Fruit fly (Drosophila melanogaster) whole organism, embryonic: Measurements from ENCODE around the gene CG34106.
A peak's percentile ranks its signal among the peaks of the same experiment; 100 is the strongest.

Source experiments
- Ada2b ChIP-seq: fragments of 200-800 bp; sonication (Bioruptor generic); IDR thresholded peaks from 2 replicates; pipeline ENCODE4 v1.3.6; 2022; ENCODE audit warnings: missing biosample characterization, missing genetic modification characterization
- Bteb2 ChIP-seq: fragments of 200-800 bp; sonication (Bioruptor generic); optimal IDR thresholded peaks from 2 replicates; lab custom pipeline; 2016; ENCODE audit warnings: missing biosample characterization, missing genetic modification characterization
- CG10321 ChIP-seq: fragments of 200-800 bp; sonication (Bioruptor generic); IDR thresholded peaks from 2 replicates; pipeline ENCODE4 v1.3.6; 2022; ENCODE audit warnings: missing biosample characterization, missing genetic modification characterization
- CG10462 ChIP-seq: fragments of 200-800 bp; sonication (Bioruptor generic); optimal IDR thresholded peaks from 2 replicates; lab custom pipeline; 2016; ENCODE audit warnings: missing biosample characterization, missing genetic modification characterization
- CG11695 ChIP-seq: fragments of 200-800 bp; sonication (Bioruptor generic); IDR thresholded peaks from 3 replicates; pipeline ENCODE4 v1.3.6; 2022; ENCODE audit warnings: missing biosample characterization, missing genetic modification characterization
- CG16863 ChIP-seq: fragments of 200-800 bp; sonication (Bioruptor generic); optimal IDR thresholded peaks from 3 replicates; lab custom pipeline; 2016; ENCODE audit warnings: missing biosample characterization, missing genetic modification characterization
- CG17612 ChIP-seq: fragments of 200-800 bp; sonication (Bioruptor generic); IDR thresholded peaks from 2 replicates; pipeline ENCODE4 v1.3.6; 2022; ENCODE audit warnings: missing biosample characterization, missing genetic modification characterization
- CG18619 ChIP-seq: fragments of 200-800 bp; sonication (Bioruptor generic); optimal IDR thresholded peaks from 3 replicates; lab custom pipeline; 2017; ENCODE audit warnings: missing biosample characterization, mild to moderate bottlenecking, missing genetic modification characterization
- CG31224 ChIP-seq: fragments of 200-800 bp; sonication (Bioruptor generic); IDR thresholded peaks from 2 replicates; pipeline ENCODE4 v1.3.6; 2022; ENCODE audit warnings: missing biosample characterization, missing genetic modification characterization
- CG31388 ChIP-seq: fragments of 200-800 bp; sonication (Bioruptor generic); optimal IDR thresholded peaks from 2 replicates; lab custom pipeline; 2016; ENCODE audit warnings: missing biosample characterization, missing genetic modification characterization
- CG32767 ChIP-seq: fragments of 200-800 bp; sonication (Bioruptor generic); IDR thresholded peaks from 2 replicates; pipeline ENCODE4 v1.3.6; 2022; ENCODE audit warnings: missing biosample characterization, missing genetic modification characterization
- CG42726 ChIP-seq: fragments of 200-800 bp; sonication (Bioruptor generic); IDR thresholded peaks from 2 replicates; pipeline ENCODE4 v1.3.6; 2022; ENCODE audit warnings: missing biosample characterization, missing genetic modification characterization; ENCODE audit not compliant: partially characterized antibody
- CG4730 ChIP-seq: fragments of 200-800 bp; sonication (Bioruptor generic); IDR thresholded peaks from 2 replicates; pipeline ENCODE4 v1.3.6; 2022; ENCODE audit warnings: missing biosample characterization, missing genetic modification characterization
- CG8765 ChIP-seq: fragments of 200-800 bp; sonication (Bioruptor generic); IDR thresholded peaks from 2 replicates; pipeline ENCODE4 v1.3.6; 2022; ENCODE audit warnings: missing biosample characterization, missing genetic modification characterization
- CG9932 ChIP-seq: fragments of 200-800 bp; sonication (Bioruptor generic); IDR thresholded peaks from 2 replicates; pipeline ENCODE4 v1.3.6; 2022; ENCODE audit warnings: missing biosample characterization, missing genetic modification characterization
- CTCF ChIP-seq: fragments of 200-800 bp; sonication (Bioruptor generic); optimal IDR thresholded peaks from 2 replicates; lab custom pipeline; 2017; ENCODE audit warnings: missing biosample characterization, mild to moderate bottlenecking, missing genetic modification characterization, moderate library complexity
- D19A ChIP-seq: fragments of 200-800 bp; optimal IDR thresholded peaks from 3 replicates; lab custom pipeline; 2019; ENCODE audit warnings: missing biosample characterization, mild to moderate bottlenecking, missing genetic modification characterization, moderate library complexity
- E2f2 ChIP-seq: fragments of 200-800 bp; sonication (Bioruptor generic); IDR thresholded peaks from 2 replicates; pipeline ENCODE4 v1.3.6; 2022; ENCODE audit warnings: missing biosample characterization, missing genetic modification characterization
- Fer3 ChIP-seq: fragments of 200-800 bp; sonication (Bioruptor generic); optimal IDR thresholded peaks from 2 replicates; lab custom pipeline; 2018; ENCODE audit warnings: missing biosample characterization, mild to moderate bottlenecking, missing genetic modification characterization, moderate library complexity
- Hr51 ChIP-seq, 2 experiments: fragments of 200-800 bp; sonication (Bioruptor generic); optimal IDR thresholded peaks; 2 replicates in 1 of 2; 3 replicates in 1 of 2; lab custom pipeline; 2016 to 2018; ENCODE audit warnings: missing biosample characterization in 2 of 2, missing genetic modification characterization in 2 of 2, mild to moderate bottlenecking in 1 of 2, moderate library complexity in 1 of 2
- Hr78 ChIP-seq, 2 experiments: fragments of 200-800 bp in 1 of 2; fragments of >200 bp in 1 of 2; sonication (Bioruptor generic) in 1 of 2; optimal IDR thresholded peaks; 2 replicates each; lab custom pipeline; 2017 to 2019; ENCODE audit warnings: missing biosample characterization in 2 of 2, missing genetic modification characterization in 2 of 2, mild to moderate bottlenecking in 1 of 2, moderate library complexity in 1 of 2
- Med ChIP-seq: fragments of 200-800 bp; sonication (Bioruptor generic); peaks from one replicate; lab custom pipeline; 2016; ENCODE audit warnings: missing biosample characterization, missing genetic modification characterization, mild to moderate bottlenecking, inconsistent platforms, moderate library complexity
- Oli ChIP-seq: fragments of 200-800 bp; sonication (Bioruptor generic); optimal IDR thresholded peaks from 2 replicates; lab custom pipeline; 2018; ENCODE audit warnings: missing biosample characterization, mild to moderate bottlenecking, missing genetic modification characterization, moderate library complexity
- PHDP ChIP-seq: fragments of 200-800 bp; sonication (Bioruptor generic); optimal IDR thresholded peaks from 3 replicates; lab custom pipeline; 2018; ENCODE audit warnings: missing biosample characterization, mild to moderate bottlenecking, missing genetic modification characterization, moderate library complexity
- Poxn ChIP-seq: fragments of 200-800 bp; sonication (Bioruptor generic); IDR thresholded peaks from 2 replicates; pipeline ENCODE4 v1.3.6; 2022; ENCODE audit warnings: missing biosample characterization, missing genetic modification characterization
- Rfx ChIP-seq: fragments of 200-800 bp; sonication (Bioruptor generic); IDR thresholded peaks from 2 replicates; pipeline ENCODE4 v1.3.6; 2022; ENCODE audit warnings: missing biosample characterization, missing genetic modification characterization
- Stat92E ChIP-seq, 3 experiments: fragments of >200 bp in 2 of 3; fragments of 200-800 bp in 1 of 3; sonication (Bioruptor generic) in 1 of 3; optimal IDR thresholded peaks; 2 replicates each; lab custom pipeline; 2017 to 2019; ENCODE audit warnings: missing biosample characterization in 3 of 3, missing genetic modification characterization in 3 of 3, mild to moderate bottlenecking in 1 of 3, moderate library complexity in 1 of 3
- abd-A ChIP-seq: fragments of 200-800 bp; sonication (Bioruptor generic); optimal IDR thresholded peaks from 3 replicates; lab custom pipeline; 2019; ENCODE audit warnings: missing biosample characterization, mild to moderate bottlenecking, missing genetic modification characterization, moderate library complexity
- ash1 ChIP-seq: fragments of 200-800 bp; sonication (Bioruptor generic); optimal IDR thresholded peaks from 2 replicates; lab custom pipeline; 2018; ENCODE audit warnings: missing biosample characterization, mild to moderate bottlenecking, missing genetic modification characterization
- danr ChIP-seq: fragments of 200-800 bp; sonication (Bioruptor generic); IDR thresholded peaks from 2 replicates; pipeline ENCODE4 v1.3.6; 2022; ENCODE audit warnings: missing biosample characterization, missing genetic modification characterization
- gsb ChIP-seq: fragments of 200-800 bp; sonication (Bioruptor generic); IDR thresholded peaks from 2 replicates; pipeline ENCODE4 v1.3.6; 2022; ENCODE audit warnings: missing biosample characterization, missing genetic modification characterization
- h ChIP-seq: fragments of >200 bp; optimal IDR thresholded peaks from 2 replicates; lab custom pipeline; 2017
- her ChIP-seq: fragments of 200-800 bp; sonication (Bioruptor generic); optimal IDR thresholded peaks from 2 replicates; lab custom pipeline; 2016; ENCODE audit warnings: missing biosample characterization, missing genetic modification characterization
- klu ChIP-seq: fragments of 200-800 bp; sonication (Bioruptor generic); IDR thresholded peaks from 2 replicates; pipeline ENCODE4 v1.3.6; 2022; ENCODE audit warnings: missing biosample characterization, missing genetic modification characterization
- nom ChIP-seq: fragments of 200-800 bp; sonication (Bioruptor generic); optimal IDR thresholded peaks from 2 replicates; lab custom pipeline; 2017; ENCODE audit warnings: missing biosample characterization, missing genetic modification characterization, mild to moderate bottlenecking, moderate library complexity, missing genetic modification reagents
- pho ChIP-seq: fragments of 200-800 bp; sonication (Bioruptor generic); optimal IDR thresholded peaks from 2 replicates; lab custom pipeline; 2016; ENCODE audit warnings: missing biosample characterization, missing genetic modification characterization
- ranshi ChIP-seq: fragments of 200-800 bp; sonication (Bioruptor generic); IDR thresholded peaks from 2 replicates; pipeline ENCODE4 v1.3.6; 2022; ENCODE audit warnings: missing biosample characterization, missing genetic modification characterization
- salm ChIP-seq: fragments of 200-800 bp; sonication (Bioruptor generic); optimal IDR thresholded peaks from 2 replicates; lab custom pipeline; 2018; ENCODE audit warnings: missing biosample characterization, mild to moderate bottlenecking, missing genetic modification characterization
- sens ChIP-seq: fragments of 200-800 bp; sonication (Bioruptor generic); peaks from one replicate; lab custom pipeline; 2016; ENCODE audit warnings: missing biosample characterization, missing genetic modification characterization
- shn ChIP-seq: fragments of 200-800 bp; sonication (Bioruptor generic); optimal IDR thresholded peaks from 3 replicates; lab custom pipeline; 2016; ENCODE audit warnings: missing biosample characterization, missing genetic modification characterization
- slbo ChIP-seq: fragments of 200-800 bp; sonication (Bioruptor generic); IDR thresholded peaks from 2 replicates; pipeline ENCODE4 v1.3.6; 2022; ENCODE audit warnings: missing biosample characterization, missing genetic modification characterization
- trh ChIP-seq: fragments of 200-800 bp; sonication (Bioruptor generic); optimal IDR thresholded peaks from 2 replicates; lab custom pipeline; 2016; ENCODE audit warnings: missing biosample characterization, missing genetic modification characterization
- zfh1 ChIP-seq: fragments of 200-800 bp; sonication (Bioruptor generic); IDR thresholded peaks from 3 replicates; pipeline ENCODE4 v1.3.6; 2022; ENCODE audit warnings: missing biosample characterization, missing genetic modification characterization

The CG34106 gene

dm6 chr2L:17159641-17160040, 28.8 kb downstream of the CG34106 start (continued):
- TF ChIP-seq Hr51 (GFP tag; optimal IDR thresholded peaks at IDR 0.05; lab: Kevin White, UChicago) (peak in 1 of 2 experiments; percentile 48), ash1 (no peak), ranshi (GFP tag; lab: Robert Waterston, UW) (no peak), abd-A (tag; lab: Kevin White, UChicago) (peak; percentile 63), CG32767 (GFP tag; lab: Robert Waterston, UW) (peak; percentile 49; the same call in 1 of the 2 replicates), CG10462 (GFP tag; lab: Kevin White, UChicago) (no peak), slbo (GFP tag; lab: Robert Waterston, UW) (peak; percentile 40; the same call in 1 of the 2 replicates), nom (GFP tag; lab: Kevin White, UChicago) (no peak)

DNA sequence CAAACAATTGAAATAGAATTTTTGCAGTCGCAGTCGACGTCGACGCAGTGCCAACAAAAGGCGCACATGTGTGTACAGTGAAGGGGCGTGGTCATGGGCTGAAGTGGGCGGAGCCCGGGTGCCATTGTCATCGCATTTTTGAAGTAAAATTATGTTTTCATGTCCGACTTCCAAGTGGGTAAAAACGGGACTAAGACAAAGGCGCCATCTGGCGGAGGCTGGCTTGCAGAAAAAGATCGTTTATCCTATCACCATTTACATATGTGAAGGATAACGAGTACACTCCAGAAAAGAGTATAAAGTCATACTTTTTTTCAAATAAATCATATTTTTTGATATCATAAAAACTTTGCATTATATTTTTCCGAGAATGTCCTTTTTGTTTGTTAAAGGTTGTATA, 32.5 kb downstream of the CG34106 start:
- TF ChIP-seq Stat92E (GFP tag; optimal IDR thresholded peaks at IDR 0.05; lab: Kevin White, UChicago) (no peak), CTCF (GFP tag; lab: Kevin White, UChicago) (peak; percentile 54)

- TF ChIP-seq zfh1 (GFP tag; lab: Robert Waterston, UW) (no peak), CG31388 (GFP tag; lab: Kevin White, UChicago) (no peak), danr (GFP tag; lab: Robert Waterston, UW) (no peak), klu (no peak), sens (GFP tag; lab: Kevin White, UChicago) (no peak), her (GFP tag; lab: Kevin White, UChicago) (no peak), Rfx (GFP tag; lab: Robert Waterston, UW) (no peak), Oli (tag; lab: Kevin White, UChicago) (no peak), PHDP (tag; lab: Kevin White, UChicago) (no peak), salm (tag; lab: Kevin White, UChicago) (no peak), Hr78 (GFP tag; optimal IDR thresholded peaks at IDR 0.05; lab: Kevin White, UChicago) (no peak), Poxn (GFP tag; lab: Robert Waterston, UW) (no peak), h (lab: Kevin White, UChicago) (no peak), CG11695 (GFP tag; lab: Robert Waterston, UW) (no peak)
Measured at dm6 chr2L:17173181-17173580, 42.4 kb downstream of the CG34106 start, which contains the start of gene CG34169. Gene CG34169, plus strand, starts transcription at chr2L:17173481.

DNA sequence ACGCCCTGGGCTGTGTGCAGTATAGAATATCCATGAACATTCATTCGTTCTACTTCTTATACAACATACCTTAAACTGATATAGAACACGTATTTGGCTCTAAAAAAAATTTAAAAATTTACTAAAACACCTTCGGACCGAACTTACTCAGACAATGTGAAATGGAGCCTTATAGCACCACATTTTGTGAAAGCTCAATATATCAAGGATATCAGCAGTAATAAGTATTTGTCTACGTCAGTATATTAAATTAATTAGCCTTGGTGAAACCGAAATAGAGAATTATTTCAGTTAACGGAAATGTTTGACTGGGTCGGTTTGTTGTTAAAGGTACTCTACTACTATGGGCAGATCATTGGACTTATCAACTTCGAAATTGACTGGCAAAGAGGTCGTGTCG, 45.5 kb downstream of the CG34106 start, which contains the start of gene Gr36a:
TSS of gene Gr36a (plus strand) at position 301 of the 400 bp plus-strand sequence.
- TF ChIP-seq CG31224 (no peak), CG8765 (GFP tag; lab: Robert Waterston, UW) (no peak), CG10321 (no peak), Hr51 (GFP tag; optimal IDR thresholded peaks at IDR 0.05; lab: Kevin White, UChicago) (no peak), CG17612 (no peak), E2f2 (GFP tag; lab: Robert Waterston, UW) (no peak)

- TF ChIP-seq zfh1 (GFP tag; lab: Robert Waterston, UW): no peak
- no peak for TF ChIP-seq CG18619 (GFP tag; lab: Kevin White, UChicago)
- no peak for TF ChIP-seq Bteb2 (GFP tag; lab: Kevin White, UChicago)
- TF ChIP-seq CG16863: no peak
- no peak for TF ChIP-seq CG42726 (GFP tag; lab: Robert Waterston, UW)
- no peak for TF ChIP-seq CG9932 (GFP tag; lab: Robert Waterston, UW)
- TF ChIP-seq PHDP (tag; lab: Kevin White, UChicago): no peak
- TF ChIP-seq D19A (tag; lab: Kevin White, UChicago): no peak
- no peak for TF ChIP-seq Ada2b (GFP tag; lab: Robert Waterston, UW)
- no peak for TF ChIP-seq gsb (GFP tag; lab: Robert Waterston, UW)
- no peak for TF ChIP-seq CG4730 (GFP tag; lab: Robert Waterston, UW)
- TF ChIP-seq pho: no peak
- no peak for TF ChIP-seq Med (GFP tag; lab: Kevin White, UChicago)
- no peak for TF ChIP-seq trh (GFP tag; lab: Kevin White, UChicago)
- TF ChIP-seq shn: no peak
- no peak for TF ChIP-seq Fer3 (tag; lab: Kevin White, UChicago)
- TF ChIP-seq, all 482 proteins: peak for 0
Measured at dm6 chr2L:17178472-17178871, 47.6 kb downstream of the CG34106 start, which contains the start of gene Gr36b. Gene Gr36b, plus strand, starts transcription at chr2L:17178772.
